Worm (Caenorhabditis elegans) whole organism, L1 larva: ENCODE measurements around the gene pitp-1.

Source experiments
- aly-2 ChIP-seq: fragments of 150-350 bp; optimal IDR thresholded peaks from 2 replicates; lab custom pipeline; 2014; ENCODE audit warnings: missing biosample characterization, missing genetic modification characterization
- mef-2 ChIP-seq: fragments of 150-350 bp; optimal IDR thresholded peaks from 2 replicates; lab custom pipeline; 2014; ENCODE audit warnings: missing biosample characterization, missing genetic modification characterization
- nhr-237 ChIP-seq: fragments of 150-350 bp; optimal IDR thresholded peaks from 2 replicates; lab custom pipeline; 2014; ENCODE audit warnings: missing biosample characterization, missing genetic modification characterization
- nhr-77 ChIP-seq: fragments of 150-350 bp; optimal IDR thresholded peaks from 2 replicates; lab custom pipeline; 2014; ENCODE audit warnings: missing biosample characterization, missing genetic modification characterization

DNA sequence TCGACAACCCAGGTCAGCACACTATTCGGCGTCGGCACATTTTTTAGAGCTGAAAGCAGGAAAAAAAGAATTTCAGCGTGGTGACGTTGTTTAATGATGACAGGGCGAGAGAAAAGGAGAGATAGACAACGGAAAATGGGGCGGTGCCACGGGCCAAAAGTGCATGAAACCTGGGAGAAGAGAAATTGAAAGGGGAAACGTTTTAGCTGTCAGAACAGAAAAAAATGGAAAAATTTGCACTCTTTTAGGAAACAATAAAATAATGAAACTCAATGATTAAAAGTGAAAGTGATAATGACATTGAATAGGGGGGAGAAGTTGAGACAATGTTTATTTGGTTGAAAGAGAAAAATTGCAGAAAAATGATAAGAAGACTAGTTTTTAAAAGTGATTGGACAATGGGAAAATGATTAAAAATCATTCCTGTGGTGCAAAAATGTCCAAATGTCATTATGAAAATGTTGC is at the start of gene pitp-1:
- no peak for TF ChIP-seq nhr-237 (tag; lab: Kevin White, UChicago)
- TF ChIP-seq aly-2: no peak
- TF ChIP-seq mef-2 (tag; lab: Kevin White, UChicago): no peak
- no peak for TF ChIP-seq nhr-77
